Fruit fly (Drosophila melanogaster) Kc167 (cell line): ENCODE results near the gene CG14237.

Experiments used
- Myc ChIP-seq: fragments of >200 bp; optimal IDR thresholded peaks from 2 replicates; lab custom pipeline; 2017; ENCODE audit warnings: missing external identifiers
- Sin3A ChIP-seq: fragments of >200 bp; optimal IDR thresholded peaks from 2 replicates; lab custom pipeline; 2018; ENCODE audit warnings: missing external identifiers
- h ChIP-seq: fragments of >200 bp; optimal IDR thresholded peaks from 3 replicates; lab custom pipeline; 2018; ENCODE audit warnings: missing external identifiers
- insv ChIP-seq: fragments of >200 bp; optimal IDR thresholded peaks from 3 replicates; lab custom pipeline; 2018; ENCODE audit warnings: missing external identifiers
- psq ChIP-seq: fragments of >200 bp; optimal IDR thresholded peaks from 2 replicates; lab custom pipeline; 2017; ENCODE audit warnings: missing external identifiers
- ttk ChIP-seq: sonication (Bioruptor generic); optimal IDR thresholded peaks from 2 replicates; lab custom pipeline; 2017; ENCODE audit warnings: missing external identifiers

CG14237 gene

DNA sequence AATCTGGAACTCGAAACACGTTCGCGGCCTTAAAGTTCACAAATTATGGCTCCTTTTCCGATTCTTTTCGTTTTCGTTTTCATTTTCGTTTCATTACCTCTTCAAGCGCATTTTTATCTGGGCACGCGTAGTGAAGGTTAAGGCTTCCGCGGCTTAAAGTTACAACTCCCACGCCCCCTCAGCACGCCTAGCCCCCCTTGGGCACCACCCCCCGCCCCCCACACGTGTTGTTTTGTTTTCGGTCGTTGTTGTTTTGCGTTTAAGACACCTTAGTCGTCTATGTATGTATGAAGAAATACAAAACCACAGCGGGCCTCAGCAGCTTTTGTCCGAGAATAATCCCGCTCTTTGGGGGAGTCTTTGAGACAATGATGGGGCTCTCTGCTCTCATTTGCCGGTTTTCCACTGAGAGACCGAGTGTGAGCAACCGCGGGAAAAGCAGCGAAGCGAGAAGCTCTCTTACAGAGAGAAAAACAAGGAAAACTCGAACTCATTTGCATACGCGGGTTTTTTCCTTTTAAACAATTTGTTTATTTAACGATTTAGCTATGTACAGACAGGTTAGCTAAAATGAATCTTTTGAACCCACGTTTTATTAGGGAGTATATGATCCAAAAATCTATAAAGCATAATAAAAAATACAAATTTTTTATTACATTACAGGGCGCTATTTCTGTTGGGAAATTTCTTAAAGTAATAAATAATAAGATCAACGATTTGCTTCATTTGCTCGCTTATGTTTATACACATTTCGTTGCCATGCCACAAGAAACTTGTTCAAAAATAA, 5.7 kb downstream of the CG14237 start:
- TF ChIP-seq Myc (lab: Kevin White, UChicago): no peak
- TF ChIP-seq ttk: no peak
- no peak for TF ChIP-seq Sin3A (lab: Kevin White, UChicago)
- TF ChIP-seq h: no peak
- no peak for TF ChIP-seq insv (lab: Kevin White, UChicago)
- no peak for TF ChIP-seq psq (lab: Kevin White, UChicago)

DNA sequence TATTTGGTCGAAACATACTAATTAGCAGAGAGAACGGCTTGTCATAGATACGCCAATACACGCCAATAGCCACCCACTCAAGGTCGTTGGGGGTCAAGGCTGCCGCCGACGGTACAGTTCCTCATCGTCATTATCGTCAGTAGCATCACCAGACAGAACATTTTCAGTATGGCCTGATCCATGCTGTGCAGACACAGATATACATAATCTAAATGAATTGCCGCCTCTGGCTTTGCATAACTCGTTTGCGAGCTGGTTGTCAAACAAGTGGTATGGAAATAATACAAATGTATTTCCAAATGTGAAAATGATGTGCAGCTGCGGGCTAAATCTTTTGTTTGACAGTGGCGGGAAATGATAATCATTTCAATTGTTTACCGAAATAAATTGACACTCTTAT, 6.5 kb downstream of the CG14237 start:
- TF ChIP-seq Myc (lab: Kevin White, UChicago): no peak
- TF ChIP-seq insv (lab: Kevin White, UChicago): no peak
- TF ChIP-seq Sin3A (lab: Kevin White, UChicago): no peak
- no peak for TF ChIP-seq psq (lab: Kevin White, UChicago)
- no peak for TF ChIP-seq ttk
- no peak for TF ChIP-seq h

DNA sequence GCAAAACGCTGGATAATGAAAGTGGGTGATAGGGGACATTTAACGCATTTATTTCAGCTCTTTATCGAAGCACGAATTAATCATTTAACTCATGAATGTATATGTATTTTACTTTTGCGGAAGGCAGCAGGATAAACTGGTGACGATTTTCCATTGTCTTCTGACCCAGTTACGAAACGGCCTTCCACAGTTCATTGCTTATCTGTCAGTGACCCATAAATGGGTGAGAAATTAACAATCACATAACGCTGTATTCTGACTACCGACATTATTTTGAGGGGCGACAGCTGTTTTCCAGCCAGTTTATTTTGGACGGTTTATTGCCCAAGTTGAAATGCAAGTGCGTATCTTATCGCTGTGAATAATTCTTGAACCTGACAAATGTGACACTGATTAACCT, 6.9 kb downstream of the CG14237 start:
- TF ChIP-seq Myc (lab: Kevin White, UChicago) (no peak), Sin3A (lab: Kevin White, UChicago) (no peak), psq (lab: Kevin White, UChicago) (no peak), insv (lab: Kevin White, UChicago) (no peak), ttk (no peak), h (no peak)

DNA sequence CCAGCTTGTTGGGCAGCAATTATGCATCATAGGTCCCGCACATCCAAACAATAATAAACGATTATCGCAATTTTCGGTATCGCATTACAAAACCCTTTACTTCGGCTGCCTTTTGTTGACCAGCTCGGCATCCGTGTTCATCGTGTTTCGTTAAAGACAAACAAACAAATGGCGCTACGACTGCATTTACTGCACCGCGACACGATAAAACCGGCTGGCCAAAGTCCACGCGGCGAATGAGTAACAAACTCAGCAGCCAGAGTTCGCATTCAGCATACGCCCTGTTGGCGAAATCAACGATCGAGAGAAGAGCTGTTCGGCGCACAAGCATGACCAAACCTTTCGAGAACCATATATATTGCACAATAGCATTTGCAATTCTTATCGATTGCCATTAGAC, 7.7 kb downstream of the CG14237 start:
- TF ChIP-seq Sin3A (lab: Kevin White, UChicago): no peak

DNA sequence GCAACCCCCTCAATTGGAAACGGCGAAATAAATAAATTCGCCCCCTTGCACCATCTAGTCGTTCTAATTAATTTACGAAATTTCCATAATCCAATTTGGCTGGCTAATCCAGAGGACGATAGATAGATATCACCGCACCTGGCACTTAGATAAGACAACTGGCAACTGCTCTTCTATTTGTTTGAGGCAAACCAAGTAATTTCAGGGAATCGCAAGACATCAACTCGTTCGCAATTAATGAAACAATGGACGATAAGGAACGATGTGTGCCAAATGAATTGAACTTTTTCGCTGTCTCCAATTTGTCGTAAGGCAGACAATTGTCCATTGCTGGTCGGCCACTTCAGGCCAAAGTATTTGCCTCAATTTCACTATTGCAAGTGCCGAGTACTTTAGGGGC, 8.4 kb downstream of the CG14237 start:
- no peak for TF ChIP-seq insv (lab: Kevin White, UChicago)
- TF ChIP-seq ttk: no peak
- no peak for TF ChIP-seq h
- TF ChIP-seq psq (lab: Kevin White, UChicago): no peak
- TF ChIP-seq Myc (lab: Kevin White, UChicago): no peak
- TF ChIP-seq Sin3A (lab: Kevin White, UChicago): no peak

DNA sequence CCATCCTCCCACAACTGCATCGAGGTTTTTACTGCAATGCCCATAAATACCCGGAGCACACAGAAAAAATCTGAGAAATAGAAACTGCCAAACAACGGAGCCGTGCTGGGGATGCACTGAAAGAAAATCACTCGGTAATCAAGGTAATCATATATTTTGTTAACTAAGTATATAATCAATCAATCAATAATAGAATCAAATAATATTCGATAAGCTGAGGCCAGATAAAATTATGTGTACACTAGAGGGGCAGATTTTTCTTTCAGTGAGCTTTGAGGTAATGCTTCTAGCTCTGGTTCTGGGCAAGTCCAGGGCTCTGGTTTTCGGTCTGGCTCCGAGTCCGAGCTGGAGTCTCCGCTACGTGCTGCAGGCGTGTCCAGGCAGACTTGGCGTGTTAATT, 21.4 kb downstream of the CG14237 start:
- no peak for TF ChIP-seq h
- TF ChIP-seq Sin3A (lab: Kevin White, UChicago): no peak
- TF ChIP-seq psq (lab: Kevin White, UChicago): no peak
- no peak for TF ChIP-seq Myc (lab: Kevin White, UChicago)
- TF ChIP-seq ttk: no peak
- TF ChIP-seq insv (lab: Kevin White, UChicago): no peak

DNA sequence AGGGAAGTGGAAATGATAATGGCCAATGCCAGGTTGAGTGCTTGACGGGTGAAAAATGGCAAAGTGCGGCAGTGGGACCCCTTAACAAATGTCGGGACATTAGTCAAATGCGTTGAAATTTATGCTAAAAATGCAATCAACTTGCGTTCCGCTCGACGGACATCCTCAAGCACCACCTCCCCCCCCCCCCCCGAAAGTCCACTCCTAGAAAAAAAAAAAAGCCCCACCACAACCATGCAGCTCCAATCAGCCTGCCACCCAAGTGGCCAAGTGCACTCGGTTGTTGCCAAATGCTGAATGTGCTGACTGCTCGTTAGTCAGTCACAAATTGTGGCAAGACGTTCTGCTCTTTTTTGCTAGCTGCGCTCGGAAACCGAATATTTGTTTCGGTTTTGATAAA, 22.0 kb downstream of the CG14237 start:
- TF ChIP-seq Sin3A (lab: Kevin White, UChicago): no peak
- no peak for TF ChIP-seq ttk
- no peak for TF ChIP-seq h
- no peak for TF ChIP-seq Myc (lab: Kevin White, UChicago)
- no peak for TF ChIP-seq insv (lab: Kevin White, UChicago)
- no peak for TF ChIP-seq psq (lab: Kevin White, UChicago)

DNA sequence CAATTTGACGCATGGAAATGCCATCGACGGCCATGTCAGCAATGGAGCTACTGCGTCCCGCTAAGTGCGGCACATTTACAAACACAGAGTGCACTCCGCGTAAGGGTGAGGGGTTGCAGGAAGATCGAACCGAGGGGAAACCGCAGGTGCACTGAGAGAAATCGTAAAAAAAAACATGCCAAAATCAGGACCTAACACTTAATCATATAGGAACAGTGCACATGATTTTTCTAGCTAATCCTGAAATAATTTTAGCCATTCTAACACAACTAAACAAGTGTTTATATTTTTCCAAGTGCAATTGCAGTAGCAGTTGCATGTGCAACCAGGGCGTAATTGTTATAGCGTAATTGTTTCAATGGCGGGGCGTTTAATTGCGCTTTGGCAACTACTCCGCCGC, 22.5 kb downstream of the CG14237 start:
- TF ChIP-seq h (no peak), insv (lab: Kevin White, UChicago) (no peak), Sin3A (lab: Kevin White, UChicago) (no peak), Myc (lab: Kevin White, UChicago) (no peak), ttk (no peak)

DNA sequence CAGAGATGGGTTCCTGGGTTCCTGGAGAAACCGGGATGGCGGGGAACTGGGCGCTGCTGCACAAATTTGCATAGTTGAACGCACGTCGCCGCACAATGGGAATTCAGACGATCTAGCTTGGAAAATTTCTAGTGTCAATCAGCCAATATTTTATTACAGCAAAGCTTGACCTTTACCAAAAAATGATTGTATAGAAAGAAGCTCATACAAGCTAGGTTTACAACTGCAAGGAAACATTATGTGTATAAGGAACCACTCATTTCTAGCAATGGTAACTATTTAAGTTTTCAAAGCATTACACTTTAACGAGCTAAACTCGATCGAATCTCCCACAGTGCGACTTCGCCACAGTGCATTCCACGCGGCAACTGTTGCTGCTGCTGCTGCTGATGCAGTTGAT, 23.7 kb downstream of the CG14237 start:
- TF ChIP-seq ttk (no peak), Sin3A (lab: Kevin White, UChicago) (no peak), Myc (lab: Kevin White, UChicago) (no peak), psq (lab: Kevin White, UChicago) (no peak), h (no peak), insv (lab: Kevin White, UChicago) (no peak)

DNA sequence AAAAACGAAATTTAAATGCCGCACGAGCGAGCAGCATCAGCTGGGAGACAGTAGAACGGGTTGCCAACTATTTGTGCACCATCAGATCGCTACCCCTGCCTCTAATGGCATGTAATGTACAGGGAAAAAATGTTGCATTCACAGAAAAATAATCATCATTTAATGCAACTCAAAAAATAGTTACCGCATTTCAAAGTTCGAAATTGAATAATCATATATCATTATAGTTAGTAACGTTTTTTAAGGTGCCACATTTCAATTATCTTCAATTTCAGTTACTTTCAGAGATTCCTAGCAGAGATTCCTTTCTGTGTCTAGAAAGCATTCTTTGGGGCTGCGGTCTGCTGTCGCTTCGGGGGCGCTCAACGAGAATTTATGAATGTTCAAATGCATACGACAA, 24.6 kb downstream of the CG14237 start:
- TF ChIP-seq h (no peak), psq (lab: Kevin White, UChicago) (no peak), ttk (no peak), Sin3A (lab: Kevin White, UChicago) (no peak), Myc (lab: Kevin White, UChicago) (no peak), insv (lab: Kevin White, UChicago) (no peak)

DNA sequence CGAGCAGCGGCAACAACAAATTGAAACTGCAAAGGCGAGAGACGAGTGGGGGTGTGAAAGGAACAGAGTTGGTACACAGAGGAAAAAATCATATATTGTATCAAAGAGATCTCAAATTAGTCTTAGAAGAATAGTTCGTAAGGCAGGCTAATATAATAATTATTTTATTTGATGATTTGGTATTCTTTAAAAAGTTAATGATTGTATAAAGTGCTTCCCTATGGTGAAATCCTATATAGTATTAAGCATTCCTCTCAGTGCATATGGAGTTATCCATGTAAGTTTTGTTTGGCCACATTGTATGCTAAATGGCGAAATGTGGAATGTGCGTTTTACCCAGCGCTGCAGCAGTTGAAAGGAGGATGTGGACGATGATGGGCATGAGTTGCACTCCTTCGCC, 27.0 kb downstream of the CG14237 start:
- TF ChIP-seq ttk (no peak), h (no peak), insv (lab: Kevin White, UChicago) (no peak), psq (lab: Kevin White, UChicago) (no peak), Sin3A (lab: Kevin White, UChicago) (no peak), Myc (lab: Kevin White, UChicago) (no peak)

DNA sequence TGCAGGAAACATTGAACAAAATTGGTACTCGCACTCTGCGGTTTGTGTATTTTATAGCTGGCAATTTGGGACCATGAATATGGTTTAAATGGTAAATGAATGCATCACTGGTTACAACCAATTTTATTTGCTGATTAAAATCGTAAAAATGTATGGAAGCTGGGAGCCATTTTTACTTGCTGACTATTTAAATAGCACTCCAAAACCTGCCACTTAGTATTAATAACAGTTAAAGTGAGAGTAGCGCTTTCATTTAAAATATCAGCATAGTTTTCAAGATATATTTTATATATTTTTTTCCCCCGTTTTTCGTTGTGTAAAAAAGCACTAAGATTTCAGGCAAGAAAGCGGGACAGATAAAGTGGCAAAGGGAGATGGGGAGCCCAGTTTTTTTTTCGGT, 27.8 kb downstream of the CG14237 start:
- no peak for TF ChIP-seq Sin3A (lab: Kevin White, UChicago)
- no peak for TF ChIP-seq ttk
- TF ChIP-seq psq (lab: Kevin White, UChicago): no peak
- no peak for TF ChIP-seq Myc (lab: Kevin White, UChicago)
- TF ChIP-seq h: no peak
- TF ChIP-seq insv (lab: Kevin White, UChicago): no peak
